Fruit fly (Drosophila melanogaster) whole organism, adult: ENCODE data around the gene tbc.

ENCODE experiments used
- CG12768 ChIP-seq: fragments of 200-800 bp; sonication (Bioruptor generic); optimal IDR thresholded peaks from 2 replicates; lab custom pipeline; 2017; ENCODE audit warnings: missing biosample characterization, missing genetic modification characterization, mild to moderate bottlenecking, moderate library complexity, missing genetic modification reagents
- CG7045 ChIP-seq: fragments of 200-800 bp; sonication (Bioruptor generic); optimal IDR thresholded peaks from 2 replicates; lab custom pipeline; 2017; ENCODE audit warnings: missing biosample characterization, mild to moderate bottlenecking, missing genetic modification characterization
- bab1 ChIP-seq: fragments of 200-800 bp; sonication (Bioruptor generic); optimal IDR thresholded peaks from 3 replicates; lab custom pipeline; 2019; ENCODE audit warnings: missing biosample characterization, mild to moderate bottlenecking, missing genetic modification characterization, moderate library complexity
- pad ChIP-seq: fragments of 200-800 bp; sonication (Bioruptor generic); optimal IDR thresholded peaks from 3 replicates; lab custom pipeline; 2017; ENCODE audit warnings: missing biosample characterization, missing genetic modification characterization, mild to moderate bottlenecking, moderate library complexity, missing genetic modification reagents

DNA sequence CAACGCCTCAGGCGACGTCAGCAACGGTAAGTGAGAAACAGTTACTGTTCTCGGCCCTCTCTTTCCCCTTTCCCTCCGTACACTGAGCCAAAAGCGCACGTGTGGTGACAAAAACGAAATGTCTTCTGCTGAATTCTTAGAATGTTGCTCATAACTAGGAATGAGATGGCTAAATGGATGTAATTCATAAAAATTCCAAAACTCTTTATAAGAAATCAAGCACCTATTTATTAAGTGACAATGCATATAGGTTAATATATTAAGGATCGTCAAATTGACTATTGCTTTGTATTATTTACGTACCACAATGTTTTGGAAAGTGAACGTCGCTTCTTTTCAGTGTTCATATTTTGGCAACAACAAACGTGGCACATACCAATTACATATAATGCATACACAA is 14.6 kb upstream of the tbc start:
- TF ChIP-seq bab1 (GFP tag; lab: Kevin White, UChicago): no peak
- no peak for TF ChIP-seq CG7045 (GFP tag; lab: Kevin White, UChicago)
- TF ChIP-seq pad (GFP tag; lab: Kevin White, UChicago): no peak
- TF ChIP-seq CG12768 (GFP tag; lab: Kevin White, UChicago): no peak
